Fruit fly (Drosophila melanogaster) whole organism, embryonic: ENCODE data around the gene CG10068.

ENCODE experiments used
- ATbp ChIP-seq: fragments of 200-800 bp; sonication (Bioruptor generic); optimal IDR thresholded peaks from 2 replicates; lab custom pipeline; 2017; ENCODE audit warnings: missing biosample characterization, mild to moderate bottlenecking, missing genetic modification characterization, missing genetic modification reagents
- Atf-2 ChIP-seq: fragments of 200-800 bp; sonication (Bioruptor generic); optimal IDR thresholded peaks from 2 replicates; lab custom pipeline; 2016; ENCODE audit warnings: missing biosample characterization, missing genetic modification characterization
- CG10147 ChIP-seq: fragments of 200-800 bp; sonication (Bioruptor generic); optimal IDR thresholded peaks from 2 replicates; lab custom pipeline; 2019; ENCODE audit warnings: missing biosample characterization, mild to moderate bottlenecking, missing genetic modification characterization, moderate library complexity
- CG11085 ChIP-seq: fragments of 200-800 bp; sonication (Bioruptor generic); IDR thresholded peaks from 2 replicates; pipeline ENCODE4 v1.3.6; 2022; ENCODE audit warnings: missing biosample characterization, missing genetic modification characterization
- CG11398 ChIP-seq: fragments of 200-800 bp; sonication (Bioruptor generic); optimal IDR thresholded peaks from 2 replicates; lab custom pipeline; 2016; ENCODE audit warnings: missing biosample characterization, missing genetic modification characterization
- CG11456 ChIP-seq: fragments of 200-800 bp; sonication (Bioruptor generic); IDR thresholded peaks from 3 replicates; pipeline ENCODE4 v1.3.6; 2022; ENCODE audit warnings: missing biosample characterization, missing genetic modification characterization
- CG12659 ChIP-seq: fragments of 200-800 bp; sonication (Bioruptor generic); optimal IDR thresholded peaks from 3 replicates; lab custom pipeline; 2017; ENCODE audit warnings: mild to moderate bottlenecking, missing biosample characterization, missing genetic modification reagents, missing genetic modification characterization
- CG15601 ChIP-seq: fragments of 200-800 bp; sonication (Bioruptor generic); optimal IDR thresholded peaks from 3 replicates; lab custom pipeline; 2019; ENCODE audit warnings: missing biosample characterization, mild to moderate bottlenecking, missing genetic modification characterization, moderate library complexity
- CG1603 ChIP-seq: fragments of 200-800 bp; sonication (Bioruptor generic); optimal IDR thresholded peaks from 2 replicates; lab custom pipeline; 2019; ENCODE audit warnings: missing biosample characterization, mild to moderate bottlenecking, missing genetic modification characterization, moderate library complexity
- CG17361 ChIP-seq: fragments of 200-800 bp; sonication (Bioruptor generic); IDR thresholded peaks from 3 replicates; pipeline ENCODE4 v1.3.6; 2022; ENCODE audit warnings: missing biosample characterization, missing genetic modification characterization
- CG1792 ChIP-seq: fragments of 200-800 bp; sonication (Bioruptor generic); optimal IDR thresholded peaks from 2 replicates; lab custom pipeline; 2016; ENCODE audit warnings: missing biosample characterization, missing genetic modification characterization
- CG18262 ChIP-seq: fragments of 200-800 bp; optimal IDR thresholded peaks from 3 replicates; lab custom pipeline; 2019; ENCODE audit warnings: missing biosample characterization, mild to moderate bottlenecking, missing genetic modification characterization, moderate library complexity
- CG2116 ChIP-seq: fragments of 200-800 bp; sonication (Bioruptor generic); optimal IDR thresholded peaks from 3 replicates; lab custom pipeline; 2018; ENCODE audit warnings: missing biosample characterization, mild to moderate bottlenecking, missing genetic modification characterization
- CG3281 ChIP-seq: fragments of 200-800 bp; sonication (Bioruptor generic); optimal IDR thresholded peaks from 3 replicates; lab custom pipeline; 2017; ENCODE audit warnings: missing biosample characterization, mild to moderate bottlenecking, missing genetic modification characterization
- CG3726 ChIP-seq: fragments of 200-800 bp; sonication (Bioruptor generic); IDR thresholded peaks from 3 replicates; pipeline ENCODE4, ENCODE4 v1.3.6; 2022; ENCODE audit warnings: missing biosample characterization, missing genetic modification characterization
- CG4360 ChIP-seq: fragments of 200-800 bp; sonication (Bioruptor generic); IDR thresholded peaks from 2 replicates; pipeline ENCODE4 v1.3.6; 2022; ENCODE audit warnings: missing biosample characterization, missing genetic modification characterization
- CG4404 ChIP-seq: fragments of 200-800 bp; sonication (Bioruptor generic); IDR thresholded peaks from 2 replicates; pipeline ENCODE4 v1.3.6; 2022; ENCODE audit warnings: missing biosample characterization, missing genetic modification characterization
- CG6791 ChIP-seq: fragments of 200-800 bp; sonication (Bioruptor generic); IDR thresholded peaks from 3 replicates; pipeline ENCODE4 v1.3.6; 2022; ENCODE audit warnings: missing biosample characterization, missing genetic modification characterization; ENCODE audit not compliant: partially characterized antibody
- CG8359 ChIP-seq: fragments of 200-800 bp; sonication (Bioruptor generic); optimal IDR thresholded peaks from 2 replicates; lab custom pipeline; 2017; ENCODE audit warnings: missing biosample characterization, mild to moderate bottlenecking, missing genetic modification characterization, borderline replicate concordance
- CG8944 ChIP-seq: fragments of 200-800 bp; sonication (Bioruptor generic); optimal IDR thresholded peaks from 3 replicates; lab custom pipeline; 2016; ENCODE audit warnings: missing biosample characterization, missing genetic modification characterization
- CG9817 ChIP-seq: fragments of 200-800 bp; sonication (Bioruptor generic); optimal IDR thresholded peaks from 2 replicates; lab custom pipeline; 2018; ENCODE audit warnings: missing biosample characterization, mild to moderate bottlenecking, missing genetic modification characterization, moderate library complexity
- CkIIα-i1 ChIP-seq: fragments of 200-800 bp; sonication (Bioruptor generic); IDR thresholded peaks from 2 replicates; pipeline ENCODE4 v1.3.6; 2022; ENCODE audit warnings: missing biosample characterization, missing genetic modification characterization
- HHEX ChIP-seq: fragments of 200-800 bp; sonication (Bioruptor generic); optimal IDR thresholded peaks from 3 replicates; lab custom pipeline; 2017; ENCODE audit warnings: missing biosample characterization, mild to moderate bottlenecking, missing genetic modification characterization, missing genetic modification reagents
- HmgZ ChIP-seq: fragments of 200-800 bp; sonication (Bioruptor generic); optimal IDR thresholded peaks from 2 replicates; lab custom pipeline; 2018; ENCODE audit warnings: missing biosample characterization, mild to moderate bottlenecking, missing genetic modification characterization
- Hr39 ChIP-seq: fragments of >200 bp; optimal IDR thresholded peaks from 2 replicates; lab custom pipeline; 2017
- Lhr ChIP-seq: fragments of 200-800 bp; sonication (Bioruptor generic); optimal IDR thresholded peaks from 3 replicates; lab custom pipeline; 2017; ENCODE audit warnings: mild to moderate bottlenecking, missing biosample characterization, missing genetic modification reagents, missing genetic modification characterization
- Taf1 ChIP-seq: fragments of 200-800 bp; sonication (Bioruptor generic); IDR thresholded peaks from 2 replicates; pipeline ENCODE4 v1.3.6; 2022; ENCODE audit warnings: missing biosample characterization, missing genetic modification characterization
- ci ChIP-seq: fragments of 200-800 bp; sonication (Bioruptor generic); IDR thresholded peaks from 3 replicates; pipeline ENCODE4 v1.3.6; 2022; ENCODE audit warnings: missing biosample characterization, missing genetic modification characterization
- crp ChIP-seq, 2 experiments: fragments of 200-800 bp; sonication (Bioruptor generic); optimal IDR thresholded peaks; 2 replicates in 1 of 2; 3 replicates in 1 of 2; lab custom pipeline; 2017; ENCODE audit warnings: missing biosample characterization in 2 of 2, missing genetic modification characterization in 2 of 2, mild to moderate bottlenecking in 1 of 2, moderate library complexity in 1 of 2
- dati ChIP-seq: fragments of 200-800 bp; sonication (Bioruptor generic); IDR thresholded peaks from 2 replicates; pipeline ENCODE4 v1.3.6; 2022; ENCODE audit warnings: missing biosample characterization, missing genetic modification characterization
- dysf ChIP-seq: fragments of 200-800 bp; sonication (Bioruptor generic); IDR thresholded peaks from 3 replicates; pipeline ENCODE4 v1.3.6; 2022; ENCODE audit warnings: missing biosample characterization, missing genetic modification characterization
- fd96Cb ChIP-seq: fragments of 200-800 bp; sonication (Bioruptor generic); optimal IDR thresholded peaks from 2 replicates; lab custom pipeline; 2018; ENCODE audit warnings: missing biosample characterization, mild to moderate bottlenecking, missing genetic modification characterization, moderate library complexity
- ftz-f1 ChIP-seq: fragments of 200-800 bp; sonication (Bioruptor generic); optimal IDR thresholded peaks from 2 replicates; lab custom pipeline; 2016; ENCODE audit warnings: missing biosample characterization, missing genetic modification characterization
- hb ChIP-seq: fragments of 200-800 bp; sonication (Bioruptor generic); IDR thresholded peaks from 3 replicates; pipeline ENCODE4 v1.3.6; 2022; ENCODE audit warnings: missing biosample characterization, missing genetic modification characterization; ENCODE audit not compliant: partially characterized antibody
- hth ChIP-seq: fragments of >200 bp; optimal IDR thresholded peaks from 2 replicates; lab custom pipeline; 2017; ENCODE audit warnings: inconsistent platforms
- insv ChIP-seq, 2 experiments: fragments of 200-800 bp; sonication (Bioruptor generic); optimal IDR thresholded peaks; 3 replicates each; lab custom pipeline; 2016 to 2018; ENCODE audit warnings: missing biosample characterization in 2 of 2, missing genetic modification characterization in 2 of 2
- kay ChIP-seq: fragments of 200-800 bp; sonication (Bioruptor generic); optimal IDR thresholded peaks from 2 replicates; lab custom pipeline; 2016; ENCODE audit warnings: missing biosample characterization, missing genetic modification characterization
- klu ChIP-seq: fragments of 200-800 bp; sonication (Bioruptor generic); IDR thresholded peaks from 2 replicates; pipeline ENCODE4 v1.3.6; 2022; ENCODE audit warnings: missing biosample characterization, missing genetic modification characterization
- kni ChIP-seq: fragments of 200-800 bp; sonication (Bioruptor generic); optimal IDR thresholded peaks from 3 replicates; lab custom pipeline; 2017; ENCODE audit warnings: mild to moderate bottlenecking, missing biosample characterization, missing genetic modification reagents, missing genetic modification characterization
- mirr ChIP-seq: fragments of 200-800 bp; sonication (Bioruptor generic); optimal IDR thresholded peaks from 3 replicates; lab custom pipeline; 2018; ENCODE audit warnings: missing biosample characterization, mild to moderate bottlenecking, missing genetic modification characterization
- org-1 ChIP-seq: fragments of 200-800 bp; sonication (Bioruptor generic); optimal IDR thresholded peaks from 2 replicates; lab custom pipeline; 2017; ENCODE audit warnings: missing biosample characterization, missing genetic modification characterization
- otp ChIP-seq: fragments of 200-800 bp; sonication (Bioruptor generic); IDR thresholded peaks from 3 replicates; pipeline ENCODE4, ENCODE4 v1.3.6; 2022; ENCODE audit warnings: missing biosample characterization, missing genetic modification characterization
- pan ChIP-seq, 4 experiments: fragments of >200 bp in 3 of 4; fragments of 200-800 bp in 1 of 4; sonication (Bioruptor generic) in 1 of 4; optimal IDR thresholded peaks in 3 of 4; IDR thresholded peaks in 1 of 4; 2 replicates each; pipeline versions ENCODE4 v1.3.6 to Lab custom; 2017 to 2022; ENCODE audit warnings: missing biosample characterization in 2 of 4, missing genetic modification characterization in 2 of 4, mixed read lengths in 1 of 4
- repo ChIP-seq: fragments of 200-800 bp; sonication (Bioruptor generic); optimal IDR thresholded peaks from 2 replicates; lab custom pipeline; 2016; ENCODE audit warnings: missing biosample characterization, missing genetic modification characterization
- row ChIP-seq: fragments of 200-800 bp; sonication (Bioruptor generic); IDR thresholded peaks from 3 replicates; pipeline ENCODE4 v1.3.6; 2022; ENCODE audit warnings: missing biosample characterization, missing genetic modification characterization
- sens ChIP-seq: fragments of 200-800 bp; sonication (Bioruptor generic); peaks from one replicate; lab custom pipeline; 2016; ENCODE audit warnings: missing biosample characterization, missing genetic modification characterization
- shn ChIP-seq: fragments of 200-800 bp; sonication (Bioruptor generic); optimal IDR thresholded peaks from 3 replicates; lab custom pipeline; 2016; ENCODE audit warnings: missing biosample characterization, missing genetic modification characterization
- trem ChIP-seq: fragments of 200-800 bp; optimal IDR thresholded peaks from 3 replicates; lab custom pipeline; 2019; ENCODE audit warnings: missing biosample characterization, mild to moderate bottlenecking, missing genetic modification characterization, moderate library complexity
- tx ChIP-seq: fragments of 200-800 bp; sonication (Bioruptor generic); optimal IDR thresholded peaks from 2 replicates; lab custom pipeline; 2016; ENCODE audit warnings: missing biosample characterization, missing genetic modification characterization
- usp ChIP-seq: fragments of >200 bp; optimal IDR thresholded peaks from 2 replicates; lab custom pipeline; 2017; ENCODE audit warnings: missing biosample characterization, missing genetic modification characterization
- wor ChIP-seq: fragments of 200-800 bp; sonication (Bioruptor generic); IDR thresholded peaks from 2 replicates; pipeline ENCODE4 v1.3.6; 2022; ENCODE audit warnings: missing biosample characterization, missing genetic modification characterization

Gene CG10068

dm6 chr3R:7127966-7128365, at the start of gene CG10068:
TSS of gene CG10068 (minus strand) at chr3R:7128027.
- TF ChIP-seq repo = peak; percentile 72
- peak; percentile 73 for TF ChIP-seq org-1
- peak; percentile 91 for TF ChIP-seq CG18262 (tag; lab: Kevin White, UChicago)
- TF ChIP-seq dati = peak; percentile 88
- TF ChIP-seq CG11085 (GFP tag; lab: Robert Waterston, UW) = no peak
- peak; percentile 81 for TF ChIP-seq shn (GFP tag; lab: Kevin White, UChicago)
- no peak for TF ChIP-seq ftz-f1
- TF ChIP-seq CG8359 (GFP tag; lab: Kevin White, UChicago) = peak; percentile 53
- no peak for TF ChIP-seq CkIIα-i1 (GFP tag; lab: Robert Waterston, UW)
- TF ChIP-seq wor = peak; percentile 79
- TF ChIP-seq CG8944 = peak; percentile 83
- no peak for TF ChIP-seq hb
- peak; percentile 77 for TF ChIP-seq Atf-2
- TF ChIP-seq Taf1 (GFP tag; lab: Robert Waterston, UW) = peak; percentile 67
- TF ChIP-seq kni (GFP tag; lab: Kevin White, UChicago) = peak; percentile 61
- peak; percentile 88 for TF ChIP-seq fd96Cb
- peak; percentile 92 for TF ChIP-seq dysf
- TF ChIP-seq crp (GFP tag; optimal IDR thresholded peaks at IDR 0.05; lab: Kevin White, UChicago) = peak; percentile 94 to 96
- TF ChIP-seq CG3281 = peak; percentile 82
- TF ChIP-seq ci (GFP tag; lab: Robert Waterston, UW) = peak; percentile 96
- TF ChIP-seq CG11398 (GFP tag; lab: Kevin White, UChicago) = peak; percentile 85
- no peak for TF ChIP-seq hth (lab: Kevin White, UChicago)
- peak; percentile 99 for TF ChIP-seq sens
- TF ChIP-seq mirr = peak; percentile 60
- peak; percentile 83 for TF ChIP-seq CG10147 (GFP tag; lab: Kevin White, UChicago)
- TF ChIP-seq usp = no peak
- peak; percentile 92 for TF ChIP-seq otp (GFP tag; lab: Robert Waterston, UW)
- TF ChIP-seq row (GFP tag; lab: Robert Waterston, UW) = peak; percentile 91
- peak; percentile 69 for TF ChIP-seq CG9817
- TF ChIP-seq kay = peak; percentile 78
- peak; percentile 79 for TF ChIP-seq CG1792 (GFP tag; lab: Kevin White, UChicago)
- peak; percentile 93 for TF ChIP-seq trem
- peak; percentile 92 for TF ChIP-seq HmgZ (tag; lab: Kevin White, UChicago)
- TF ChIP-seq klu (GFP tag; lab: Robert Waterston, UW) = peak; percentile 66; the same call in 1 of the 2 replicates
- TF ChIP-seq tx (GFP tag; lab: Kevin White, UChicago) = peak; percentile 80
- TF ChIP-seq pan (optimal IDR thresholded peaks at IDR 0.05; lab: Kevin White, UChicago) = no peak
- TF ChIP-seq pan (GFP tag; optimal IDR thresholded peaks at IDR 0.05 in 1 of 2, IDR thresholded peaks at IDR 0.05 in 1 of 2) = peak in 1 of 2 experiments; percentile 97
- TF ChIP-seq CG4404 (GFP tag; lab: Robert Waterston, UW) = peak; percentile 83; the same call in 1 of the 2 replicates
- peak; percentile 90 for TF ChIP-seq CG17361 (GFP tag; lab: Robert Waterston, UW)
- peak in 1 of 2 experiments; percentile 57 for TF ChIP-seq insv (GFP tag; optimal IDR thresholded peaks at IDR 0.05; lab: Kevin White, UChicago)
- peak; percentile 93 for TF ChIP-seq CG12659 (GFP tag; lab: Kevin White, UChicago)
- peak; percentile 88 for TF ChIP-seq CG11456 (GFP tag; lab: Robert Waterston, UW)
- TF ChIP-seq CG6791 (GFP tag; lab: Robert Waterston, UW) = no peak
- peak; percentile 88 for TF ChIP-seq CG15601 (tag; lab: Kevin White, UChicago)
- peak; percentile 89 for TF ChIP-seq CG3726 (GFP tag; lab: Robert Waterston, UW)
- peak; percentile 80 for TF ChIP-seq ATbp (GFP tag; lab: Kevin White, UChicago)
- TF ChIP-seq CG4360 = peak; percentile 68
- no peak for TF ChIP-seq Hr39 (lab: Kevin White, UChicago)
- TF ChIP-seq CG1603 (tag; lab: Kevin White, UChicago) = peak; percentile 89
- TF ChIP-seq Lhr (GFP tag; lab: Kevin White, UChicago) = peak; percentile 92
- TF ChIP-seq HHEX = peak; percentile 84
- peak; percentile 76 for TF ChIP-seq CG2116 (GFP tag; lab: Kevin White, UChicago)
